Fruit fly (Drosophila melanogaster): ENCODE results near the gene Ir94e.
A peak's percentile ranks its signal among the peaks of the same experiment; 100 is the strongest.

The Ir94e gene

DNA sequence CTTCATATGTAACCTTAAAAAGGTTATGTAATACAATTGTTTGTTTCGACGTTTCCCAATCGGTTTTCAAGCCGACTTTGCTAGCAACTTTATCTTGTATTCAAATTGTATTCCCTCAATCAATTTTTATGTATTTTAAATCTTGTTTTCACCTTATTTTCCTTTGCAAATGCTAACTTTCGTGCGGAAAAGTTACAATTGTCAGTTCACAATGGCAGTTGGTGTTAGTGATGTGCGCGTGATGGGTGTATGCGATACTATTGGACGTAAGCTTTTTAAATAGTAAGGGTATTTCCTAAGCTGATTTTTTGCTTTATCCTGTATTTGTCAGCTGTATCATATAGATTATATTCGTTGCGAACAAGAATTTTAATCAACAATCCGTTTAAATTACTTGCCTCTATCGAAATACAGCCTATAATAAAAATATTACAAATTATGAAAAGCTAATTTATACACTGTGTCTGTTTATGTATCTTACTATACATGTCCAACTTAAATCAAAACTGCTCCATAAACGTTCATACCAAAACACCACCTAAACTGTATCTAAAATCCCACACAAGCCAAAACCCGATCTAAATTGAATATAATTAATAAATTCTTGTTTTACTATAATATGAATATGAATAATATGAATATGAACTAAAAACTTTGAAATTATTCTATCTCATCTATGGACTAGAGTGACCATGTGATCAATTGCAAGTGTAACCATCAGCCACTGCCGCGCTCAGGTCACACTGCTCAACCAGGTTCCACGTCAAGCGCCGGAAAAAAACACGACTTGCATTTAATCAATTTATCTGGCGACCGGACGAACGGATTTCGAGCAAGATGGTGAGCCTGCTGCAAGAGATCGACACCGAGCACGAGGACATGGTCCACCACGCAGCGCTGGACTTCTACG is 49.2 kb upstream of the Ir94e start, which contains the start of the genes ATPsynCF6 and Sec13 (continued):
- TF ChIP-seq sd (tag; optimal IDR thresholded peaks at IDR 0.05) (no peak), esg (GFP tag; conservative IDR thresholded peaks at IDR 0.05) (peak; percentile 62; the same call in 1 of the 2 replicates), CG3065 (GFP tag; optimal IDR thresholded peaks at IDR 0.05) (no peak), gem (tag; optimal IDR thresholded peaks at IDR 0.05) (peak; percentile 71), stwl (tag; optimal IDR thresholded peaks at IDR 0.05) (peak; percentile 73), fd64A (GFP tag; optimal IDR thresholded peaks at IDR 0.05) (no peak), chm (GFP tag; IDR thresholded peaks at IDR 0.05) (peak; percentile 47; the same call in 1 of the 2 replicates), NfI (GFP tag; optimal IDR thresholded peaks at IDR 0.05) (peak; percentile 18), E2f2 (GFP tag; IDR thresholded peaks at IDR 0.05) (no peak), sens (GFP tag) (peak; percentile 92), CG3726 (GFP tag; IDR thresholded peaks at IDR 0.05) (peak; percentile 51; the same call in 1 of the 3 replicates), Ets65A (GFP tag) (no peak)

DNA sequence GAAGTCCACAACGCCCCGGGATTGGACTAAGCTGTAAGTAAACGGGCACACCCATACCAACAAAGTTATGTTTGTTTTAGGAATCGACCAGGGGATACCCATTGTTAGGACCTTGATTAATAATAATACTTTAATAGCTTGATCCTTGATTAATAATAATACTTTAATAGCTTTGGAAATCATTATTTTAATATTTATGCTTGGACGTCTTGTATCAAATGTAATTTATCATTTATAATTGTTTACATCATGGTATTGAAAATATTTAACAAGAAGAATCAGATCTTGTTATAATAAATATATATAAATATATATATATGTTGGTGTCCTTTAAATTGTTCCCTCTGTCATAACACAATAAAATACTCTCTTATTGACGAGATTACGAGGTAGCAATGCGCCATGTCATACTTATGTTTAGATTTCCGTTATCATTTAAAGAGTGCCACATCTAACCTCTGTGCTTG is 48.4 kb upstream of the Ir94e start:
- TF ChIP-seq Dad (GFP tag; optimal IDR thresholded peaks at IDR 0.05) (no peak), GATAe (GFP tag; conservative IDR thresholded peaks at IDR 0.05) (no peak), sisA (GFP tag; IDR thresholded peaks at IDR 0.05) (peak; percentile 43; the same call in 1 of the 2 replicates), E2f2 (GFP tag; IDR thresholded peaks at IDR 0.05) (peak; percentile 54; the same call in 1 of the 2 replicates), CHES-1-like (GFP tag; optimal IDR thresholded peaks at IDR 0.05) (no peak), vvl (GFP tag; IDR thresholded peaks at IDR 0.05) (peak; percentile 91), H2.0 (GFP tag; IDR thresholded peaks at IDR 0.05) (peak; percentile 73), unpg (GFP tag; optimal IDR thresholded peaks at IDR 0.05) (peak; percentile 87), CG18476 (GFP tag; optimal IDR thresholded peaks at IDR 0.05) (peak; percentile 34), Nf-YC (tag; optimal IDR thresholded peaks at IDR 0.05) (peak; percentile 79), trh (GFP tag; optimal IDR thresholded peaks at IDR 0.05) (peak; percentile 29), Trl (optimal IDR thresholded peaks at IDR 0.05) (no peak), Trl (GFP tag; optimal IDR thresholded peaks at IDR 0.05) (no peak), CG9727 (GFP tag; optimal IDR thresholded peaks at IDR 0.05) (peak; percentile 90), Aef1 (GFP tag; IDR thresholded peaks at IDR 0.05) (peak; percentile 59; the same call in 2 of the 3 replicates), CG8765 (GFP tag; IDR thresholded peaks at IDR 0.05) (no peak), kay (GFP tag; optimal IDR thresholded peaks at IDR 0.05) (peak; percentile 48), Lim3 (GFP tag; IDR thresholded peaks at IDR 0.05) (no peak), eve (GFP tag; optimal IDR thresholded peaks at IDR 0.05) (no peak), sd (tag; optimal IDR thresholded peaks at IDR 0.05) (peak; percentile 83), Optix (GFP tag; IDR thresholded peaks at IDR 0.05) (no peak), ERR (GFP tag; optimal IDR thresholded peaks at IDR 0.05) (no peak), Dip3 (GFP tag; optimal IDR thresholded peaks at IDR 0.05) (no peak), peb (GFP tag; IDR thresholded peaks at IDR 0.05) (peak; percentile 21; the same call in 1 of the 2 replicates), CG11696 (GFP tag; IDR thresholded peaks at IDR 0.05) (peak; percentile 49), Max (GFP tag; optimal IDR thresholded peaks at IDR 0.05) (peak; percentile 46), dmrt11E (tag; optimal IDR thresholded peaks at IDR 0.05) (peak; percentile 89), wor (GFP tag; IDR thresholded peaks at IDR 0.05) (peak; percentile 69), CTCF (GFP tag; optimal IDR thresholded peaks at IDR 0.05) (no peak), ems (GFP tag; optimal IDR thresholded peaks at IDR 0.05) (no peak), Sox102F (GFP tag; optimal IDR thresholded peaks at IDR 0.05) (peak; percentile 95), CG32532 (GFP tag; IDR thresholded peaks at IDR 0.05) (peak; percentile 86), tio (GFP tag; optimal IDR thresholded peaks at IDR 0.05) (no peak), Doc3 (GFP tag; IDR thresholded peaks at IDR 0.05; ENCODE audit: partially characterized antibody) (no peak), rib (GFP tag; IDR thresholded peaks at IDR 0.05) (peak; percentile 50; the same call in 1 of the 2 replicates), btn (GFP tag; optimal IDR thresholded peaks at IDR 0.05) (no peak), CG12769 (tag; optimal IDR thresholded peaks at IDR 0.05) (no peak), Hr78 (GFP tag; optimal IDR thresholded peaks at IDR 0.05) (peak in 1 of 2 experiments; percentile 63), ara (GFP tag; IDR thresholded peaks at IDR 0.05) (peak; percentile 50; the same call in 1 of the 2 replicates)

All from whole organism, embryonic.